Fruit fly (Drosophila melanogaster) whole organism, embryonic: ENCODE measurements around the gene Sumo.
A peak's percentile ranks its signal among the peaks of the same experiment; 100 is the strongest.

Experiments
- Asciz ChIP-seq: fragments of 200-800 bp; sonication (Bioruptor generic); optimal IDR thresholded peaks from 2 replicates; lab custom pipeline; 2017; ENCODE audit warnings: missing biosample characterization, mild to moderate bottlenecking, missing genetic modification characterization, missing genetic modification reagents
- Bdp1 ChIP-seq: fragments of 200-800 bp; sonication (Bioruptor generic); optimal IDR thresholded peaks from 3 replicates; lab custom pipeline; 2016; ENCODE audit warnings: missing biosample characterization, missing genetic modification characterization
- CG10366 ChIP-seq: fragments of 200-800 bp; sonication (Bioruptor generic); IDR thresholded peaks from 2 replicates; pipeline ENCODE4 v1.3.6; 2022; ENCODE audit warnings: missing biosample characterization, missing genetic modification characterization
- CG10654 ChIP-seq: fragments of 200-800 bp; sonication (Bioruptor generic); optimal IDR thresholded peaks from 2 replicates; lab custom pipeline; 2016; ENCODE audit warnings: missing biosample characterization, missing genetic modification characterization
- CG11695 ChIP-seq: fragments of 200-800 bp; sonication (Bioruptor generic); IDR thresholded peaks from 3 replicates; pipeline ENCODE4 v1.3.6; 2022; ENCODE audit warnings: missing biosample characterization, missing genetic modification characterization
- CG12104 ChIP-seq: fragments of 200-800 bp; sonication (Bioruptor generic); optimal IDR thresholded peaks from 3 replicates; lab custom pipeline; 2016; ENCODE audit warnings: missing biosample characterization, missing genetic modification characterization
- CG12391 ChIP-seq: fragments of 200-800 bp; sonication (Bioruptor generic); optimal IDR thresholded peaks from 3 replicates; lab custom pipeline; 2018; ENCODE audit warnings: missing biosample characterization, mild to moderate bottlenecking, missing genetic modification characterization, moderate library complexity
- CG12659 ChIP-seq: fragments of 200-800 bp; sonication (Bioruptor generic); optimal IDR thresholded peaks from 3 replicates; lab custom pipeline; 2017; ENCODE audit warnings: mild to moderate bottlenecking, missing biosample characterization, missing genetic modification reagents, missing genetic modification characterization
- CG13894 ChIP-seq: fragments of 200-800 bp; sonication (Bioruptor generic); optimal IDR thresholded peaks from 3 replicates; lab custom pipeline; 2018; ENCODE audit warnings: missing biosample characterization, mild to moderate bottlenecking, missing genetic modification characterization, moderate library complexity
- CG14667 ChIP-seq: fragments of 200-800 bp; sonication (Bioruptor generic); IDR thresholded peaks from 2 replicates; pipeline ENCODE4 v1.3.6; 2022; ENCODE audit warnings: missing biosample characterization, missing genetic modification characterization
- CG15514 ChIP-seq: fragments of 200-800 bp; sonication (Bioruptor generic); optimal IDR thresholded peaks from 3 replicates; lab custom pipeline; 2017; ENCODE audit warnings: missing biosample characterization, missing genetic modification characterization, mild to moderate bottlenecking, moderate library complexity, missing genetic modification reagents
- CG1602 ChIP-seq: fragments of 200-800 bp; sonication (Bioruptor generic); optimal IDR thresholded peaks from 3 replicates; lab custom pipeline; 2016; ENCODE audit warnings: missing biosample characterization, missing genetic modification characterization
- CG16779 ChIP-seq: fragments of 200-800 bp; sonication (Bioruptor generic); IDR thresholded peaks from 2 replicates; pipeline ENCODE4 v1.3.6; 2022; ENCODE audit warnings: missing biosample characterization, missing genetic modification characterization
- CG17829 ChIP-seq: fragments of 200-800 bp; optimal IDR thresholded peaks from 2 replicates; lab custom pipeline; 2019; ENCODE audit warnings: missing biosample characterization, mild to moderate bottlenecking, missing genetic modification characterization, moderate library complexity
- CG30020 ChIP-seq: fragments of 200-800 bp; optimal IDR thresholded peaks from 2 replicates; lab custom pipeline; 2019; ENCODE audit warnings: missing biosample characterization, mild to moderate bottlenecking, missing genetic modification characterization, moderate library complexity
- CG3847 ChIP-seq: fragments of 200-800 bp; sonication (Bioruptor generic); IDR thresholded peaks from 2 replicates; pipeline ENCODE4 v1.3.6; 2022; ENCODE audit warnings: missing biosample characterization, missing genetic modification characterization
- CG5180 ChIP-seq: fragments of 200-800 bp; sonication (Bioruptor generic); optimal IDR thresholded peaks from 3 replicates; lab custom pipeline; 2017; ENCODE audit warnings: missing biosample characterization, missing genetic modification characterization, mild to moderate bottlenecking, moderate library complexity, missing genetic modification reagents
- CG8281 ChIP-seq: fragments of 200-800 bp; sonication (Bioruptor generic); optimal IDR thresholded peaks from 2 replicates; lab custom pipeline; 2018; ENCODE audit warnings: missing biosample characterization, mild to moderate bottlenecking, missing genetic modification characterization, moderate library complexity
- CG8478 ChIP-seq: fragments of >200 bp; optimal IDR thresholded peaks from 2 replicates; lab custom pipeline; 2018
- Doc2 ChIP-seq: fragments of 200-800 bp; sonication (Bioruptor generic); IDR thresholded peaks from 2 replicates; pipeline ENCODE4 v1.3.6; 2022; ENCODE audit warnings: missing biosample characterization, missing genetic modification characterization
- Elba2 ChIP-seq: fragments of 200-800 bp; sonication (Bioruptor generic); optimal IDR thresholded peaks from 3 replicates; lab custom pipeline; 2016; ENCODE audit warnings: missing biosample characterization, missing genetic modification characterization
- HHEX ChIP-seq: fragments of 200-800 bp; sonication (Bioruptor generic); optimal IDR thresholded peaks from 3 replicates; lab custom pipeline; 2017; ENCODE audit warnings: missing biosample characterization, mild to moderate bottlenecking, missing genetic modification characterization, missing genetic modification reagents
- Nf-YB ChIP-seq: fragments of 200-800 bp; sonication (Bioruptor generic); optimal IDR thresholded peaks from 3 replicates; lab custom pipeline; 2019; ENCODE audit warnings: missing biosample characterization, mild to moderate bottlenecking, missing genetic modification characterization, moderate library complexity
- NfI ChIP-seq: fragments of 200-800 bp; sonication (Bioruptor generic); optimal IDR thresholded peaks from 3 replicates; lab custom pipeline; 2018; ENCODE audit warnings: missing biosample characterization, mild to moderate bottlenecking, missing genetic modification characterization, moderate library complexity
- Poxn ChIP-seq: fragments of 200-800 bp; sonication (Bioruptor generic); IDR thresholded peaks from 2 replicates; pipeline ENCODE4 v1.3.6; 2022; ENCODE audit warnings: missing biosample characterization, missing genetic modification characterization
- Scr ChIP-seq: fragments of 200-800 bp; sonication (Bioruptor generic); IDR thresholded peaks from 2 replicates; pipeline ENCODE4 v1.3.6; 2022; ENCODE audit warnings: missing biosample characterization, missing genetic modification characterization; ENCODE audit not compliant: partially characterized antibody
- ac ChIP-seq: fragments of 200-800 bp; sonication (Bioruptor generic); optimal IDR thresholded peaks from 3 replicates; lab custom pipeline; 2017; ENCODE audit warnings: missing biosample characterization, mild to moderate bottlenecking, missing genetic modification characterization
- aop ChIP-seq: fragments of 200-800 bp; sonication (Bioruptor generic); IDR thresholded peaks from 2 replicates; pipeline ENCODE4 v1.3.6; 2022; ENCODE audit warnings: missing biosample characterization, missing genetic modification characterization
- ara ChIP-seq: fragments of 200-800 bp; sonication (Bioruptor generic); IDR thresholded peaks from 2 replicates; pipeline ENCODE4 v1.3.6; 2022; ENCODE audit warnings: missing biosample characterization, missing genetic modification characterization
- ase ChIP-seq: fragments of 200-800 bp; sonication (Bioruptor generic); IDR thresholded peaks from 3 replicates; pipeline ENCODE4 v1.3.6; 2022; ENCODE audit warnings: missing biosample characterization, missing genetic modification characterization
- bsh ChIP-seq, 2 experiments: fragments of 200-800 bp; sonication (Bioruptor generic); optimal IDR thresholded peaks; 2 replicates each; lab custom pipeline; 2017 to 2018; ENCODE audit warnings: mild to moderate bottlenecking in 2 of 2, missing biosample characterization in 2 of 2, missing genetic modification characterization in 2 of 2, moderate library complexity in 1 of 2
- cato ChIP-seq: fragments of 200-800 bp; sonication (Bioruptor generic); optimal IDR thresholded peaks from 2 replicates; lab custom pipeline; 2016; ENCODE audit warnings: missing biosample characterization, missing genetic modification characterization, borderline replicate concordance
- chm ChIP-seq: fragments of 200-800 bp; sonication (Bioruptor generic); IDR thresholded peaks from 2 replicates; pipeline ENCODE4 v1.3.6; 2022; ENCODE audit warnings: missing biosample characterization, missing genetic modification characterization
- corto ChIP-seq: fragments of 200-800 bp; sonication (Bioruptor generic); optimal IDR thresholded peaks from 2 replicates; lab custom pipeline; 2016; ENCODE audit warnings: missing biosample characterization, mild to moderate bottlenecking, missing genetic modification characterization, moderate library complexity
- crol ChIP-seq: fragments of 200-800 bp; sonication (Bioruptor generic); IDR thresholded peaks from 2 replicates; pipeline ENCODE4 v1.3.6; 2022; ENCODE audit warnings: missing biosample characterization, missing genetic modification characterization
- da ChIP-seq: fragments of 200-800 bp; sonication (Bioruptor generic); optimal IDR thresholded peaks from 2 replicates; lab custom pipeline; 2016; ENCODE audit warnings: missing biosample characterization, missing genetic modification characterization
- fd102C ChIP-seq: fragments of 200-800 bp; sonication (Bioruptor generic); optimal IDR thresholded peaks from 2 replicates; lab custom pipeline; 2018; ENCODE audit warnings: missing biosample characterization, mild to moderate bottlenecking, missing genetic modification characterization, moderate library complexity
- hth ChIP-seq: fragments of >200 bp; optimal IDR thresholded peaks from 2 replicates; lab custom pipeline; 2017; ENCODE audit warnings: inconsistent platforms
- nmo ChIP-seq: fragments of 200-800 bp; sonication (Bioruptor generic); optimal IDR thresholded peaks from 2 replicates; lab custom pipeline; 2018; ENCODE audit warnings: missing biosample characterization, mild to moderate bottlenecking, missing genetic modification characterization, moderate library complexity
- org-1 ChIP-seq: fragments of 200-800 bp; sonication (Bioruptor generic); optimal IDR thresholded peaks from 2 replicates; lab custom pipeline; 2017; ENCODE audit warnings: missing biosample characterization, missing genetic modification characterization
- pb ChIP-seq: fragments of 200-800 bp; sonication (Bioruptor generic); optimal IDR thresholded peaks from 3 replicates; lab custom pipeline; 2016; ENCODE audit warnings: missing biosample characterization, missing genetic modification characterization
- pho ChIP-seq: fragments of 200-800 bp; sonication (Bioruptor generic); optimal IDR thresholded peaks from 2 replicates; lab custom pipeline; 2016; ENCODE audit warnings: missing biosample characterization, missing genetic modification characterization
- phol ChIP-seq: fragments of 200-800 bp; sonication (Bioruptor generic); optimal IDR thresholded peaks from 3 replicates; lab custom pipeline; 2018; ENCODE audit warnings: missing biosample characterization, mild to moderate bottlenecking, missing genetic modification characterization, moderate library complexity
- pita ChIP-seq: fragments of 200-800 bp; sonication (Bioruptor generic); optimal IDR thresholded peaks from 2 replicates; lab custom pipeline; 2017; ENCODE audit warnings: missing biosample characterization, mild to moderate bottlenecking, missing genetic modification characterization
- sim ChIP-seq: fragments of 200-800 bp; sonication (Bioruptor generic); IDR thresholded peaks from 2 replicates; pipeline ENCODE4 v1.3.6; 2022; ENCODE audit warnings: missing biosample characterization, missing genetic modification characterization
- slou ChIP-seq: fragments of 200-800 bp; sonication (Bioruptor generic); optimal IDR thresholded peaks from 3 replicates; lab custom pipeline; 2016; ENCODE audit warnings: missing biosample characterization, missing genetic modification characterization
- sob ChIP-seq: fragments of 200-800 bp; sonication (Bioruptor generic); IDR thresholded peaks from 2 replicates; pipeline ENCODE4 v1.3.6; 2022; ENCODE audit warnings: missing biosample characterization, missing genetic modification characterization
- ssp ChIP-seq: fragments of 200-800 bp; sonication (Bioruptor generic); IDR thresholded peaks from 2 replicates; pipeline ENCODE4 v1.3.6; 2022; ENCODE audit warnings: missing biosample characterization, missing genetic modification characterization
- stwl ChIP-seq: fragments of 200-800 bp; sonication (Bioruptor generic); optimal IDR thresholded peaks from 3 replicates; lab custom pipeline; 2018; ENCODE audit warnings: missing biosample characterization, mild to moderate bottlenecking, missing genetic modification characterization, moderate library complexity
- tll ChIP-seq, 2 experiments: fragments of 200-800 bp in 1 of 2; fragments of >200 bp in 1 of 2; sonication (Bioruptor generic) in 1 of 2; optimal IDR thresholded peaks; 2 replicates each; lab custom pipeline; 2017 to 2019; ENCODE audit warnings: missing biosample characterization in 2 of 2, missing genetic modification characterization in 2 of 2, mild to moderate bottlenecking in 1 of 2, moderate library complexity in 1 of 2
- tup ChIP-seq: fragments of 200-800 bp; sonication (Bioruptor generic); optimal IDR thresholded peaks from 2 replicates; lab custom pipeline; 2016; ENCODE audit warnings: missing biosample characterization, mild to moderate bottlenecking, missing genetic modification characterization, moderate library complexity
- vnd ChIP-seq: fragments of 200-800 bp; sonication (Bioruptor generic); IDR thresholded peaks from 3 replicates; pipeline ENCODE4 v1.3.6; 2022; ENCODE audit warnings: missing biosample characterization, missing genetic modification characterization; ENCODE audit not compliant: partially characterized antibody

Sumo gene

dm6 chr2L:6945088-6945487, 22.4 kb downstream of the Sumo start, which contains the start of gene Fgop2 (continued):
- no peak for TF ChIP-seq Bdp1
- TF ChIP-seq CG12104 (GFP tag; lab: Kevin White, UChicago) = no peak
- TF ChIP-seq CG30020 = peak; percentile 13
- TF ChIP-seq ara (GFP tag; lab: Robert Waterston, UW) = no peak
- no peak for TF ChIP-seq chm (GFP tag; lab: Robert Waterston, UW)
- TF ChIP-seq pb (GFP tag; lab: Kevin White, UChicago) = no peak
- no peak for TF ChIP-seq pho
- no peak for TF ChIP-seq da
- no peak for TF ChIP-seq Asciz (GFP tag; lab: Kevin White, UChicago)
- TF ChIP-seq Poxn = no peak
- no peak for TF ChIP-seq CG10366 (GFP tag; lab: Robert Waterston, UW)
- TF ChIP-seq stwl (tag; lab: Kevin White, UChicago) = peak; percentile 83
- no peak for TF ChIP-seq Nf-YB (GFP tag; lab: Kevin White, UChicago)
- TF ChIP-seq sim (GFP tag; lab: Robert Waterston, UW) = no peak
- no peak for TF ChIP-seq CG12391 (tag; lab: Kevin White, UChicago)
- TF ChIP-seq CG14667 (GFP tag; lab: Robert Waterston, UW) = no peak
- TF ChIP-seq cato (GFP tag; lab: Kevin White, UChicago) = no peak
- TF ChIP-seq Doc2 (GFP tag; lab: Robert Waterston, UW) = no peak
- no peak for TF ChIP-seq corto (GFP tag; lab: Kevin White, UChicago)
- peak; percentile 21 for TF ChIP-seq CG17829 (tag; lab: Kevin White, UChicago)
- no peak for TF ChIP-seq CG5180 (GFP tag; lab: Kevin White, UChicago)
- no peak for TF ChIP-seq HHEX (GFP tag; lab: Kevin White, UChicago)
- TF ChIP-seq ssp = no peak
- no peak for TF ChIP-seq vnd (GFP tag; lab: Robert Waterston, UW)
- no peak for TF ChIP-seq crol (GFP tag; lab: Robert Waterston, UW)
- TF ChIP-seq bsh (GFP tag; optimal IDR thresholded peaks at IDR 0.05; lab: Kevin White, UChicago) = no peak
- TF ChIP-seq tup (GFP tag; lab: Kevin White, UChicago) = no peak
- peak; percentile 26 for TF ChIP-seq CG12659 (GFP tag; lab: Kevin White, UChicago)
- TF ChIP-seq Elba2 (GFP tag; lab: Kevin White, UChicago) = no peak
- TF ChIP-seq ac (GFP tag; lab: Kevin White, UChicago) = no peak
- no peak for TF ChIP-seq CG8478
- TF ChIP-seq Scr (GFP tag; lab: Robert Waterston, UW) = no peak
- TF ChIP-seq CG11695 (GFP tag; lab: Robert Waterston, UW) = no peak
- TF ChIP-seq hth (lab: Kevin White, UChicago) = no peak
- peak; percentile 84 for TF ChIP-seq CG15514 (GFP tag; lab: Kevin White, UChicago)
- peak; percentile 15 for TF ChIP-seq phol (tag; lab: Kevin White, UChicago)
- TF ChIP-seq NfI (GFP tag; lab: Kevin White, UChicago) = no peak
- no peak for TF ChIP-seq pita (GFP tag; lab: Kevin White, UChicago)
- TF ChIP-seq tll (GFP tag; optimal IDR thresholded peaks at IDR 0.05; lab: Kevin White, UChicago) = no peak
- no peak for TF ChIP-seq fd102C (GFP tag; lab: Kevin White, UChicago)
- no peak for TF ChIP-seq org-1 (GFP tag; lab: Kevin White, UChicago)
- TF ChIP-seq slou (GFP tag; lab: Kevin White, UChicago) = no peak
- no peak for TF ChIP-seq CG10654 (GFP tag; lab: Kevin White, UChicago)
- no peak for TF ChIP-seq CG3847
- TF ChIP-seq CG1602 = no peak
- no peak for TF ChIP-seq CG8281 (tag; lab: Kevin White, UChicago)
- no peak for TF ChIP-seq CG16779
- no peak for TF ChIP-seq aop (GFP tag; lab: Robert Waterston, UW)
- no peak for TF ChIP-seq CG13894
- peak; percentile 20; the same call in 1 of the 2 replicates for TF ChIP-seq sob (GFP tag; lab: Robert Waterston, UW)
- no peak for TF ChIP-seq ase (GFP tag; lab: Robert Waterston, UW)
- peak; percentile 8 for TF ChIP-seq nmo
